Fruit fly (Drosophila melanogaster) whole organism, embryonic: ENCODE measurements around the gene CG42494.

Source experiments
- BEAF-32 ChIP-seq: fragments of 200-800 bp; sonication (Bioruptor generic); optimal IDR thresholded peaks from 3 replicates; lab custom pipeline; 2017; ENCODE audit warnings: missing biosample characterization, missing genetic modification characterization, mild to moderate bottlenecking, moderate library complexity, missing genetic modification reagents
- CG10274 ChIP-seq: fragments of 200-800 bp; sonication (Bioruptor generic); optimal IDR thresholded peaks from 3 replicates; lab custom pipeline; 2017; ENCODE audit warnings: missing biosample characterization, mild to moderate bottlenecking, missing genetic modification characterization
- CG12071 ChIP-seq: fragments of 200-800 bp; sonication (Bioruptor generic); optimal IDR thresholded peaks from 3 replicates; lab custom pipeline; 2018; ENCODE audit warnings: missing biosample characterization, mild to moderate bottlenecking, missing genetic modification characterization
- CG13424 ChIP-seq: fragments of 200-800 bp; sonication (Bioruptor generic); optimal IDR thresholded peaks from 2 replicates; lab custom pipeline; 2019; ENCODE audit warnings: missing biosample characterization, mild to moderate bottlenecking, missing genetic modification characterization, moderate library complexity
- CG15514 ChIP-seq: fragments of 200-800 bp; sonication (Bioruptor generic); optimal IDR thresholded peaks from 3 replicates; lab custom pipeline; 2017; ENCODE audit warnings: missing biosample characterization, missing genetic modification characterization, mild to moderate bottlenecking, moderate library complexity, missing genetic modification reagents
- CG16813 ChIP-seq: fragments of 200-800 bp; sonication (Bioruptor generic); IDR thresholded peaks from 3 replicates; pipeline ENCODE4 v1.3.6; 2022; ENCODE audit warnings: missing biosample characterization, missing genetic modification characterization; ENCODE audit not compliant: partially characterized antibody
- CG17829 ChIP-seq: fragments of 200-800 bp; optimal IDR thresholded peaks from 2 replicates; lab custom pipeline; 2019; ENCODE audit warnings: missing biosample characterization, mild to moderate bottlenecking, missing genetic modification characterization, moderate library complexity
- CG2199 ChIP-seq: fragments of 200-800 bp; sonication (Bioruptor generic); IDR thresholded peaks from 3 replicates; pipeline ENCODE4 v1.3.6; 2022; ENCODE audit warnings: missing biosample characterization, missing genetic modification characterization
- CG2712 ChIP-seq: fragments of 200-800 bp; optimal IDR thresholded peaks from 3 replicates; lab custom pipeline; 2019; ENCODE audit warnings: missing biosample characterization, mild to moderate bottlenecking, missing genetic modification characterization, moderate library complexity
- CG31224 ChIP-seq: fragments of 200-800 bp; sonication (Bioruptor generic); IDR thresholded peaks from 2 replicates; pipeline ENCODE4 v1.3.6; 2022; ENCODE audit warnings: missing biosample characterization, missing genetic modification characterization
- CG31388 ChIP-seq: fragments of 200-800 bp; sonication (Bioruptor generic); optimal IDR thresholded peaks from 2 replicates; lab custom pipeline; 2016; ENCODE audit warnings: missing biosample characterization, missing genetic modification characterization
- CG43689 ChIP-seq: fragments of 200-800 bp; sonication (Bioruptor generic); IDR thresholded peaks from 2 replicates; pipeline ENCODE4 v1.3.6; 2022; ENCODE audit warnings: missing biosample characterization, missing genetic modification characterization
- CG4707 ChIP-seq: fragments of 200-800 bp; sonication (Bioruptor generic); optimal IDR thresholded peaks from 2 replicates; lab custom pipeline; 2018; ENCODE audit warnings: missing biosample characterization, mild to moderate bottlenecking, missing genetic modification characterization, moderate library complexity
- CG6854 ChIP-seq: fragments of 200-800 bp; sonication (Bioruptor generic); optimal IDR thresholded peaks from 3 replicates; lab custom pipeline; 2017; ENCODE audit warnings: missing biosample characterization, mild to moderate bottlenecking, missing genetic modification characterization
- CG7271 ChIP-seq: fragments of 200-800 bp; sonication (Bioruptor generic); optimal IDR thresholded peaks from 2 replicates; lab custom pipeline; 2018; ENCODE audit warnings: missing biosample characterization, mild to moderate bottlenecking, missing genetic modification characterization, moderate library complexity
- CG7839 ChIP-seq: fragments of 200-800 bp; sonication (Bioruptor generic); optimal IDR thresholded peaks from 3 replicates; lab custom pipeline; 2018; ENCODE audit warnings: missing biosample characterization, mild to moderate bottlenecking, missing genetic modification characterization, moderate library complexity
- CG7928 ChIP-seq: fragments of 200-800 bp; sonication (Bioruptor generic); optimal IDR thresholded peaks from 2 replicates; lab custom pipeline; 2017; ENCODE audit warnings: missing biosample characterization, mild to moderate bottlenecking, missing genetic modification characterization
- CG7963 ChIP-seq: fragments of 200-800 bp; sonication (Bioruptor generic); IDR thresholded peaks from 3 replicates; pipeline ENCODE4 v1.3.6; 2022; ENCODE audit warnings: missing biosample characterization, missing genetic modification characterization; ENCODE audit not compliant: partially characterized antibody
- Dbx ChIP-seq: fragments of 200-800 bp; sonication (Bioruptor generic); IDR thresholded peaks from 3 replicates; pipeline ENCODE4 v1.3.6; 2022; ENCODE audit warnings: missing biosample characterization, missing genetic modification characterization
- Dip2 ChIP-seq: fragments of 200-800 bp; sonication (Bioruptor generic); IDR thresholded peaks from 2 replicates; pipeline ENCODE4 v1.3.6; 2022; ENCODE audit warnings: missing biosample characterization, missing genetic modification characterization
- HLHmδ ChIP-seq: fragments of 200-800 bp; sonication (Bioruptor generic); optimal IDR thresholded peaks from 2 replicates; lab custom pipeline; 2018; ENCODE audit warnings: missing biosample characterization, mild to moderate bottlenecking, missing genetic modification characterization, moderate library complexity
- Hsf ChIP-seq: fragments of 200-800 bp; sonication (Bioruptor generic); optimal IDR thresholded peaks from 3 replicates; lab custom pipeline; 2016; ENCODE audit warnings: missing biosample characterization, missing genetic modification characterization
- MESR4 ChIP-seq: fragments of 200-800 bp; sonication (Bioruptor generic); optimal IDR thresholded peaks from 2 replicates; lab custom pipeline; 2018; ENCODE audit warnings: missing biosample characterization, mild to moderate bottlenecking, missing genetic modification characterization, moderate library complexity
- Med ChIP-seq: fragments of 200-800 bp; sonication (Bioruptor generic); peaks from one replicate; lab custom pipeline; 2016; ENCODE audit warnings: missing biosample characterization, missing genetic modification characterization, mild to moderate bottlenecking, inconsistent platforms, moderate library complexity
- Meics ChIP-seq: fragments of 200-800 bp; sonication (Bioruptor generic); optimal IDR thresholded peaks from 2 replicates; lab custom pipeline; 2017; ENCODE audit warnings: missing biosample characterization, mild to moderate bottlenecking, missing genetic modification characterization
- NC2β ChIP-seq: fragments of 200-800 bp; sonication (Bioruptor generic); optimal IDR thresholded peaks from 2 replicates; lab custom pipeline; 2016; ENCODE audit warnings: missing biosample characterization, missing genetic modification characterization
- Ravus ChIP-seq: fragments of 200-800 bp; sonication (Bioruptor generic); IDR thresholded peaks from 2 replicates; pipeline ENCODE4 v1.3.6; 2022; ENCODE audit warnings: missing biosample characterization, missing genetic modification characterization
- Taf1 ChIP-seq: fragments of 200-800 bp; sonication (Bioruptor generic); IDR thresholded peaks from 2 replicates; pipeline ENCODE4 v1.3.6; 2022; ENCODE audit warnings: missing biosample characterization, missing genetic modification characterization
- YL-1 ChIP-seq: fragments of 200-800 bp; sonication (Bioruptor generic); optimal IDR thresholded peaks from 3 replicates; lab custom pipeline; 2017; ENCODE audit warnings: missing biosample characterization, mild to moderate bottlenecking, missing genetic modification characterization
- br ChIP-seq: fragments of >200 bp; optimal IDR thresholded peaks from 2 replicates; lab custom pipeline; 2017
- dan ChIP-seq: fragments of 200-800 bp; sonication (Bioruptor generic); IDR thresholded peaks from 2 replicates; pipeline ENCODE4 v1.3.6; 2022; ENCODE audit warnings: missing biosample characterization, missing genetic modification characterization
- dati ChIP-seq: fragments of 200-800 bp; sonication (Bioruptor generic); IDR thresholded peaks from 2 replicates; pipeline ENCODE4 v1.3.6; 2022; ENCODE audit warnings: missing biosample characterization, missing genetic modification characterization
- disco-r ChIP-seq: fragments of 200-800 bp; sonication (Bioruptor generic); optimal IDR thresholded peaks from 2 replicates; lab custom pipeline; 2016; ENCODE audit warnings: missing biosample characterization, missing genetic modification characterization
- dmrt11E ChIP-seq: fragments of 200-800 bp; sonication (Bioruptor generic); optimal IDR thresholded peaks from 3 replicates; lab custom pipeline; 2018; ENCODE audit warnings: missing biosample characterization, mild to moderate bottlenecking, missing genetic modification characterization, moderate library complexity
- eve ChIP-seq, 2 experiments: fragments of >200 bp; optimal IDR thresholded peaks; 2 replicates each; lab custom pipeline; 2017; ENCODE audit warnings: missing biosample characterization in 2 of 2, missing genetic modification characterization in 2 of 2
- fd3F ChIP-seq: fragments of 200-800 bp; sonication (Bioruptor generic); optimal IDR thresholded peaks from 2 replicates; lab custom pipeline; 2018; ENCODE audit warnings: missing biosample characterization, mild to moderate bottlenecking, missing genetic modification characterization, moderate library complexity
- gfzf ChIP-seq: fragments of 200-800 bp; sonication (Bioruptor generic); optimal IDR thresholded peaks from 2 replicates; lab custom pipeline; 2016; ENCODE audit warnings: missing biosample characterization, mild to moderate bottlenecking, missing genetic modification characterization, moderate library complexity
- gsb-n ChIP-seq: fragments of 200-800 bp; sonication (Bioruptor generic); optimal IDR thresholded peaks from 3 replicates; lab custom pipeline; 2018; ENCODE audit warnings: missing biosample characterization, mild to moderate bottlenecking, missing genetic modification characterization
- hb ChIP-seq: fragments of 200-800 bp; sonication (Bioruptor generic); IDR thresholded peaks from 3 replicates; pipeline ENCODE4 v1.3.6; 2022; ENCODE audit warnings: missing biosample characterization, missing genetic modification characterization; ENCODE audit not compliant: partially characterized antibody
- inv ChIP-seq: fragments of 200-800 bp; sonication (Bioruptor generic); IDR thresholded peaks from 2 replicates; pipeline ENCODE4 v1.3.6; 2022; ENCODE audit warnings: missing biosample characterization, missing genetic modification characterization; ENCODE audit not compliant: partially characterized antibody
- jumu ChIP-seq: fragments of 200-800 bp; sonication (Bioruptor generic); optimal IDR thresholded peaks from 3 replicates; lab custom pipeline; 2016; ENCODE audit warnings: missing biosample characterization, missing genetic modification characterization
- lbe ChIP-seq: fragments of 200-800 bp; sonication (Bioruptor generic); optimal IDR thresholded peaks from 2 replicates; lab custom pipeline; 2016; ENCODE audit warnings: missing biosample characterization, mild to moderate bottlenecking, missing genetic modification characterization
- p53 ChIP-seq: fragments of 200-800 bp; sonication (Bioruptor generic); optimal IDR thresholded peaks from 2 replicates; lab custom pipeline; 2016; ENCODE audit warnings: missing biosample characterization, missing genetic modification characterization
- pnt ChIP-seq: fragments of 200-800 bp; sonication (Bioruptor generic); optimal IDR thresholded peaks from 3 replicates; lab custom pipeline; 2016; ENCODE audit warnings: missing biosample characterization, missing genetic modification characterization
- scrt ChIP-seq: fragments of 200-800 bp; sonication (Bioruptor generic); optimal IDR thresholded peaks from 2 replicates; lab custom pipeline; 2018; ENCODE audit warnings: missing biosample characterization, mild to moderate bottlenecking, missing genetic modification characterization, moderate library complexity
- slp2 ChIP-seq: fragments of 200-800 bp; sonication (Bioruptor generic); optimal IDR thresholded peaks from 2 replicates; lab custom pipeline; 2016; ENCODE audit warnings: missing biosample characterization, missing genetic modification characterization
- sna ChIP-seq: fragments of 200-800 bp; sonication (Bioruptor generic); IDR thresholded peaks from 2 replicates; pipeline ENCODE4 v1.3.6; 2022; ENCODE audit warnings: missing biosample characterization, missing genetic modification characterization; ENCODE audit not compliant: partially characterized antibody
- sug ChIP-seq: fragments of 200-800 bp; optimal IDR thresholded peaks from 2 replicates; lab custom pipeline; 2019; ENCODE audit warnings: missing biosample characterization, mild to moderate bottlenecking, missing genetic modification characterization, moderate library complexity
- ttk ChIP-seq: fragments of 200-800 bp; sonication (Bioruptor generic); IDR thresholded peaks from 2 replicates; pipeline ENCODE4 v2.1.2; 2022; ENCODE audit warnings: missing biosample characterization, missing genetic modification characterization
- zfh1 ChIP-seq: fragments of 200-800 bp; sonication (Bioruptor generic); IDR thresholded peaks from 3 replicates; pipeline ENCODE4 v1.3.6; 2022; ENCODE audit warnings: missing biosample characterization, missing genetic modification characterization
- zfh2 ChIP-seq: fragments of 200-800 bp; sonication (Bioruptor generic); optimal IDR thresholded peaks from 2 replicates; lab custom pipeline; 2016; ENCODE audit warnings: missing biosample characterization, missing genetic modification characterization

The CG42494 gene

DNA sequence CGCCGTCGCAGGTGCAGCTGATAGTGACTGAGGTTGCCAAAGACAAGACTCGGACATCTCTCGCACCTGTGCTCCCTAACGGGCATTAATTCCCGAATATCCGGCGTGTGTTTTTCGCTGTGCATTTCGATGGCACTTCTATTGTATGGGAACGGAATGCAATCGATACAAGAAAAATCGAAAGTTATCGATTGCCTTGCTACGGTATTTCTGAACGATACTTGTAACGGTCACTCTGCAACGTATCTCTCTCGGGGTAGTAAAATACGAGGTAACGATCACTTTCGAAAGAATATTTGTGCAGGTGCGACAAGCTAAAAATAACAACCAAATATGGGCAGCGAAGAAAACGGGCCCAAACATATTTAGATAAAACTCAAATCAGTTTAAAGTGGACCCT, 19.3 kb upstream of the CG42494 start, which contains the start of gene CG32280 (continued):
- no peak for TF ChIP-seq CG31388
- no peak for TF ChIP-seq Meics (GFP tag; lab: Kevin White, UChicago)
- TF ChIP-seq CG4707, result no peak
- peak; percentile 77 for TF ChIP-seq inv (GFP tag; lab: Robert Waterston, UW)
- peak; percentile 81 for TF ChIP-seq sna (GFP tag; lab: Robert Waterston, UW)
- 0 out of 2 replicates have a peak, but pooled peaks have one; percentile 7 for TF ChIP-seq ttk
- no peak for TF ChIP-seq CG7839 (tag; lab: Kevin White, UChicago)
- TF ChIP-seq CG7928, result no peak
- TF ChIP-seq Hsf (GFP tag; lab: Kevin White, UChicago), result no peak
- peak; percentile 85 for TF ChIP-seq BEAF-32 (GFP tag; lab: Kevin White, UChicago)
- TF ChIP-seq Dip2, result no peak
- TF ChIP-seq jumu (GFP tag; lab: Kevin White, UChicago), result peak; percentile 21
- no peak for TF ChIP-seq CG43689
- no peak for TF ChIP-seq CG31224 (GFP tag; lab: Robert Waterston, UW)
- TF ChIP-seq Taf1 (GFP tag; lab: Robert Waterston, UW), result no peak
- no peak for TF ChIP-seq gsb-n (tag; lab: Kevin White, UChicago)
- no peak for TF ChIP-seq Dbx
- TF ChIP-seq CG17829 (tag; lab: Kevin White, UChicago), result peak; percentile 33
- TF ChIP-seq CG12071, result no peak
- peak; percentile 33 for TF ChIP-seq NC2β (GFP tag; lab: Kevin White, UChicago)
- TF ChIP-seq pnt, result no peak
- peak; percentile 82 for TF ChIP-seq CG16813 (GFP tag; lab: Robert Waterston, UW)
- TF ChIP-seq br, result no peak
- TF ChIP-seq scrt (GFP tag; lab: Kevin White, UChicago), result no peak
- TF ChIP-seq YL-1, result peak; percentile 24
- no peak for TF ChIP-seq fd3F (GFP tag; lab: Kevin White, UChicago)
- TF ChIP-seq CG10274 (GFP tag; lab: Kevin White, UChicago), result no peak
- TF ChIP-seq HLHmδ, result peak; percentile 69
- no peak for TF ChIP-seq CG13424
- TF ChIP-seq slp2 (GFP tag; lab: Kevin White, UChicago), result peak; percentile 24
- peak; percentile 31 for TF ChIP-seq zfh2
- TF ChIP-seq disco-r (GFP tag; lab: Kevin White, UChicago), result no peak
- peak; percentile 68 for TF ChIP-seq CG7271 (tag; lab: Kevin White, UChicago)
- no peak for TF ChIP-seq p53 (GFP tag; lab: Kevin White, UChicago)
- TF ChIP-seq CG2199 (GFP tag; lab: Robert Waterston, UW), result 0 out of 3 replicates have a peak, but pooled peaks have one; percentile 6
- no peak for TF ChIP-seq Ravus
- TF ChIP-seq MESR4 (GFP tag; lab: Kevin White, UChicago), result peak; percentile 84
- no peak for TF ChIP-seq lbe (GFP tag; lab: Kevin White, UChicago)
- no peak for TF ChIP-seq dati (GFP tag; lab: Robert Waterston, UW)
- peak; percentile 22 for TF ChIP-seq sug
- TF ChIP-seq CG6854, result no peak
- TF ChIP-seq eve (GFP tag; optimal IDR thresholded peaks at IDR 0.05; lab: Kevin White, UChicago), result no peak
- no peak for TF ChIP-seq dmrt11E (tag; lab: Kevin White, UChicago)
- peak; percentile 72 for TF ChIP-seq CG15514 (GFP tag; lab: Kevin White, UChicago)
- no peak for TF ChIP-seq dan (GFP tag; lab: Robert Waterston, UW)
- TF ChIP-seq CG2712 (tag; lab: Kevin White, UChicago), result peak; percentile 49
- TF ChIP-seq CG7963, result peak; percentile 66; the same call in 2 of the 3 replicates
- TF ChIP-seq gfzf (GFP tag; lab: Kevin White, UChicago), result peak; percentile 86
- TF ChIP-seq zfh1 (GFP tag; lab: Robert Waterston, UW), result 0 out of 3 replicates have a peak, but pooled peaks have one; percentile 51
- TF ChIP-seq hb (GFP tag; lab: Robert Waterston, UW), result peak; percentile 73
- peak; percentile 87 for TF ChIP-seq Med
